Worm (Caenorhabditis elegans) whole organism, mixed stage, embryonic: ENCODE data around the gene F46C5.2.

Experiments used
- M03D4.4 ChIP-seq: sonication (generic microtip); optimal IDR thresholded peaks from 2 replicates; lab custom pipeline; 2017; ENCODE audit warnings: mild to moderate bottlenecking, missing genetic modification characterization, missing compliant biosample characterization
- bed-3 ChIP-seq: fragments of 200-800 bp; sonication (Bioruptor generic); optimal IDR thresholded peaks from 3 replicates; lab custom pipeline; 2018; ENCODE audit warnings: mild to moderate bottlenecking, missing genetic modification characterization, moderate library complexity, missing compliant biosample characterization
- blmp-1 ChIP-seq: fragments of 150-350 bp; optimal IDR thresholded peaks from 2 replicates; lab custom pipeline; 2014; ENCODE audit warnings: missing biosample characterization, missing genetic modification characterization
- ceh-39 ChIP-seq: fragments of 150-350 bp; optimal IDR thresholded peaks from 2 replicates; lab custom pipeline; 2014; ENCODE audit warnings: missing biosample characterization, missing genetic modification characterization
- ceh-43 ChIP-seq: fragments of 200-800 bp; sonication (Bioruptor generic); optimal IDR thresholded peaks from 2 replicates; lab custom pipeline; 2018; ENCODE audit warnings: mild to moderate bottlenecking, missing genetic modification characterization, moderate library complexity, missing compliant biosample characterization
- ceh-83 ChIP-seq: fragments of 200-800 bp; sonication (Bioruptor generic); optimal IDR thresholded peaks from 2 replicates; lab custom pipeline; 2018; ENCODE audit warnings: mild to moderate bottlenecking, missing genetic modification characterization, missing compliant biosample characterization
- ces-1 ChIP-seq: fragments of 150-350 bp; optimal IDR thresholded peaks from 2 replicates; lab custom pipeline; 2014; ENCODE audit warnings: missing biosample characterization, missing genetic modification reagents, missing genetic modification characterization
- cnd-1 ChIP-seq: fragments of 200-800 bp; sonication (Bioruptor generic); optimal IDR thresholded peaks from 2 replicates; lab custom pipeline; 2018; ENCODE audit warnings: mild to moderate bottlenecking, missing genetic modification characterization, missing compliant biosample characterization
- drap-1 ChIP-seq: fragments of 200-800 bp; sonication (Bioruptor generic); optimal IDR thresholded peaks from 3 replicates; lab custom pipeline; 2018; ENCODE audit warnings: mild to moderate bottlenecking, missing genetic modification characterization, missing compliant biosample characterization
- elt-1 ChIP-seq: sonication (generic microtip); optimal IDR thresholded peaks from 2 replicates; lab custom pipeline; 2017; ENCODE audit warnings: missing genetic modification characterization, mild to moderate bottlenecking, missing compliant biosample characterization, antibody characterized with exemption, moderate library complexity, borderline replicate concordance; ENCODE audit not compliant: insufficient read depth
- elt-3 ChIP-seq: fragments of 150-350 bp; optimal IDR thresholded peaks from 2 replicates; lab custom pipeline; 2014; ENCODE audit warnings: missing biosample characterization, missing genetic modification characterization
- flh-1 ChIP-seq: fragments of 200-800 bp; sonication (Bioruptor generic); optimal IDR thresholded peaks from 2 replicates; lab custom pipeline; 2018; ENCODE audit warnings: mild to moderate bottlenecking, missing genetic modification characterization, moderate library complexity, missing compliant biosample characterization
- ham-2 ChIP-seq: fragments of 200-800 bp; sonication (Bioruptor generic); optimal IDR thresholded peaks from 2 replicates; lab custom pipeline; 2018; ENCODE audit warnings: mild to moderate bottlenecking, missing genetic modification characterization, missing compliant biosample characterization
- hlh-1 ChIP-seq: fragments of 150-350 bp; optimal IDR thresholded peaks from 2 replicates; lab custom pipeline; 2014; ENCODE audit warnings: missing biosample characterization, missing genetic modification reagents, missing genetic modification characterization
- lin-13 ChIP-seq: fragments of 150-350 bp; optimal IDR thresholded peaks from 2 replicates; lab custom pipeline; 2014; ENCODE audit warnings: missing biosample characterization, missing genetic modification characterization
- lin-32 ChIP-seq: fragments of 200-800 bp; sonication (Bioruptor generic); optimal IDR thresholded peaks from 2 replicates; lab custom pipeline; 2018; ENCODE audit warnings: mild to moderate bottlenecking, missing genetic modification characterization, missing compliant biosample characterization
- lsy-2 ChIP-seq: fragments of 150-350 bp; optimal IDR thresholded peaks from 2 replicates; lab custom pipeline; 2014; ENCODE audit warnings: missing biosample characterization, missing genetic modification characterization
- mab-5 ChIP-seq: fragments of 150-350 bp; optimal IDR thresholded peaks from 2 replicates; lab custom pipeline; 2014; ENCODE audit warnings: missing biosample characterization, missing genetic modification characterization
- mls-2 ChIP-seq: sonication (generic microtip); optimal IDR thresholded peaks from 2 replicates; lab custom pipeline; 2016; ENCODE audit warnings: mild to moderate bottlenecking, missing genetic modification characterization, moderate library complexity, missing compliant biosample characterization
- nhr-12 ChIP-seq: fragments of 150-350 bp; optimal IDR thresholded peaks from 2 replicates; lab custom pipeline; 2014; ENCODE audit warnings: missing biosample characterization, missing genetic modification characterization
- nhr-237 ChIP-seq: fragments of 150-350 bp; optimal IDR thresholded peaks from 2 replicates; lab custom pipeline; 2014; ENCODE audit warnings: missing biosample characterization, missing genetic modification characterization
- nhr-28 ChIP-seq: fragments of 150-350 bp; optimal IDR thresholded peaks from 2 replicates; lab custom pipeline; 2014; ENCODE audit warnings: missing biosample characterization, missing genetic modification characterization
- nhr-76 ChIP-seq: sonication (generic microtip); optimal IDR thresholded peaks from 2 replicates; lab custom pipeline; 2017; ENCODE audit warnings: missing biosample characterization, missing genetic modification characterization
- pha-4 ChIP-seq: fragments of 150-350 bp; optimal IDR thresholded peaks from 2 replicates; lab custom pipeline; 2018; ENCODE audit warnings: missing biosample characterization, missing genetic modification reagents, missing genetic modification characterization
- sem-2 ChIP-seq: fragments of 200-800 bp; sonication (Bioruptor generic); optimal IDR thresholded peaks from 2 replicates; lab custom pipeline; 2018; ENCODE audit warnings: mild to moderate bottlenecking, missing genetic modification characterization, missing compliant biosample characterization
- snpc-4 ChIP-seq: fragments of 150-350 bp; optimal IDR thresholded peaks from 2 replicates; lab custom pipeline; 2014; ENCODE audit warnings: missing biosample characterization, missing genetic modification characterization
- sptf-1 ChIP-seq: sonication (generic microtip); optimal IDR thresholded peaks from 2 replicates; lab custom pipeline; 2017; ENCODE audit warnings: mild to moderate bottlenecking, missing genetic modification characterization, moderate library complexity, missing compliant biosample characterization
- tbx-8 ChIP-seq: fragments of 200-800 bp; sonication (Bioruptor generic); optimal IDR thresholded peaks from 2 replicates; lab custom pipeline; 2018; ENCODE audit warnings: mild to moderate bottlenecking, missing genetic modification characterization, moderate library complexity, missing compliant biosample characterization
- unc-120 ChIP-seq: sonication (generic microtip); optimal IDR thresholded peaks from 2 replicates; lab custom pipeline; 2017; ENCODE audit warnings: missing genetic modification characterization, missing compliant biosample characterization; ENCODE audit not compliant: poor library complexity, severe bottlenecking
- unc-39 ChIP-seq: fragments of 150-350 bp; optimal IDR thresholded peaks from 2 replicates; lab custom pipeline; 2014; ENCODE audit warnings: missing biosample characterization, missing genetic modification characterization
- unc-62 ChIP-seq: fragments of 150-350 bp; optimal IDR thresholded peaks from 2 replicates; lab custom pipeline; 2014; ENCODE audit warnings: missing biosample characterization, missing genetic modification reagents, missing genetic modification characterization
- zip-8 ChIP-seq: fragments of 150-350 bp; optimal IDR thresholded peaks from 2 replicates; lab custom pipeline; 2014; ENCODE audit warnings: missing biosample characterization, missing genetic modification characterization
- ztf-11 ChIP-seq: fragments of 150-350 bp; optimal IDR thresholded peaks from 2 replicates; lab custom pipeline; 2014; ENCODE audit warnings: missing biosample characterization, missing genetic modification characterization

Gene F46C5.2

ce11 chrII:8813659-8814058 is 15.4 kb downstream of the F46C5.2 start:
- no peak for TF ChIP-seq unc-39
- no peak for TF ChIP-seq elt-3
- TF ChIP-seq ceh-83, result no peak
- no peak for TF ChIP-seq mab-5
- TF ChIP-seq ceh-43 (GFP tag; lab: Kevin White, UChicago), result no peak
- no peak for TF ChIP-seq lin-13 (tag; lab: Kevin White, UChicago)

DNA sequence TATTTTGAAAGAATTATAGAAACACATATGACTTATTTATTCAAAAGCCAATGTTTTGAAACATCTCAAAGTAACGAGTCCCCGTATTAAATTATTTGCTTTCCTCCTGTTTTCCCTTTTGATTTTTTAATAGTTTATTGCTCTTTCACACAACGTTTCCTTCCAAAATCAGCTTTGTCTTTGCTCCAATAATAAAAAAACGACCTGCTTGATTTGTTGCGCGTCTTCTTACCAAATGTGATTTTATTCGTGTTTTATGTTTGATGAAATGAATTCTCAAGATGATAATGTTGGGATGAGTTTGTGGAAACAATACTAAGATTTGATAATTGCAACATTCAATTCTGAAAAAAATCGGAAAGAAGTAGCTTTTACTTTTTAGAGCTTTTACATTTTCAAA is 16.7 kb downstream of the F46C5.2 start:
- TF ChIP-seq snpc-4 (no peak), ceh-83 (no peak), blmp-1 (tag; lab: Kevin White, UChicago) (no peak), lin-32 (no peak), unc-62 (GFP tag; lab: Kevin White, UChicago) (no peak), drap-1 (GFP tag; lab: Kevin White, UChicago) (no peak), nhr-12 (tag; lab: Kevin White, UChicago) (no peak), tbx-8 (GFP tag; lab: Kevin White, UChicago) (no peak), mls-2 (tag; lab: Kevin White, UChicago) (no peak), unc-39 (no peak), nhr-28 (tag; lab: Kevin White, UChicago) (no peak), ces-1 (GFP tag; lab: Kevin White, UChicago) (no peak), bed-3 (no peak), cnd-1 (tag; lab: Kevin White, UChicago) (no peak), flh-1 (no peak), nhr-237 (tag; lab: Kevin White, UChicago) (no peak), ceh-39 (tag; lab: Kevin White, UChicago) (no peak)

DNA sequence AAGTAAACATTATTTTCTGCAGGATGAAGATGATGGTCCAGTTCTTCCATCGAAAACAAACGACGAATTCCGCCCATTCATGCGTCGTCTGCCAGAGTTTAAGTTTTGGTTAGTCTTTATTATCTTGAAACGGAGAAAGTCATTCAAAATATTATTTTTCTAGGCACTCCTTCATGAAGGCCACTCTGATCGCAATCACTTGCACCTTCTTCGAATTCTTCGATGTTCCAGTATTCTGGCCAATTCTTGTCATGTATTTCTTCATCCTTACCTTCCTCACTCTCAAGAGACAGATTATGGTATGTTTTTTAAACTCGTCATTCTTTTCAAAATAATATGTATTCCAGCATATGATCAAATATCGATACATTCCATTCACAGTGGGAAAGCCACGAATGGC is 17.3 kb downstream of the F46C5.2 start:
- TF ChIP-seq mab-5 (no peak), drap-1 (GFP tag; lab: Kevin White, UChicago) (no peak)

- TF ChIP-seq lsy-2 (tag; lab: Kevin White, UChicago), result peak; percentile 60
- TF ChIP-seq ham-2 (GFP tag; lab: Kevin White, UChicago), result no peak
These were observed 18.2 kb downstream of the F46C5.2 start, which contains the start of the genes F46C5.9 and rer-1 for ce11 chrII:8810679-8811413. Gene F46C5.9 (minus strand): TSS chrII:8810729. Gene rer-1 (plus strand): TSS chrII:8811370.

DNA sequence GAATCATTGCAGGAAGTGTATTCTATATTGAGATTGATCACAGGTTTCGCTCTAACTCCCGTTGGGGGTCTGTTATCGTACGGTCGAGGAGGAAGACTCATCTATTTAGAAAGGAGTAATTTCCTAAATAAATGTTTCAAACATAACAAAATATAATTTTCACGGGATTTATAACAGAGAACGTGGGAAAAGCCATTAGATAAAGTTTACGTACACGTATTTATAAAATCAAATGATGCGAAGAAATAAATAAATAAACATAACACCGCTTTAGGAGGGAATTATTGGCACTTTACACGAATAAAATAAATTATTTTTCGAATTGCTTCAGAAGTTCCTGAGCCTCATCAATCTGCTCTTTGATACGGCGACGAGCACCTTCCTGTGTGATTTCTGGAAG is 20.6 kb downstream of the F46C5.2 start, which contains the start of gene F07H5.10:
TSS of gene F07H5.10 (minus strand) at position 101 of the 400 bp plus-strand sequence.
- TF ChIP-seq snpc-4 (no peak), M03D4.4 (tag; lab: Kevin White, UChicago) (no peak), ztf-11 (tag; lab: Kevin White, UChicago) (no peak), sem-2 (GFP tag; lab: Kevin White, UChicago) (no peak), hlh-1 (tag; lab: Kevin White, UChicago) (no peak), nhr-237 (tag; lab: Kevin White, UChicago) (no peak)

DNA sequence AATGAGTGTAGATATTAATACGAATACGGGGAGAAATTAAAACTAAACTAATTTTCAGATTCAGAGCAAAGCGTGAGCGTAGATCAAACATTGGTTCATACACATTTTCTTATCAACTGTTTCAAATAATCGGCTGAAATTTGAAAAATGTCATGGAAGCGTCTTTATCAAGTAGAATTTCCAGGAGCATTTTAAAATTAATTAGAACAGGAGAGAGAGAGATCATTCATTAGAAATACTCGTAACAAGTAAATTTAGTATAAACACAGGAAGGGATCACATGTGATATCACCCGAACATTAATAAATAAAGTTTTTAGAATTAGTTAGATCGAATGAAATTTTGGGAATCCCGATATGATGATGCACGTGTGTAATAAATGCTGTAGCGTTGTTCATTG is 22.2 kb downstream of the F46C5.2 start, which contains the start of gene pho-13:
TSS of gene pho-13 (minus strand) at position 101 of the 400 bp plus-strand sequence.
- TF ChIP-seq tbx-8 (GFP tag; lab: Kevin White, UChicago), result no peak
- TF ChIP-seq nhr-237 (tag; lab: Kevin White, UChicago), result no peak
- TF ChIP-seq hlh-1 (tag; lab: Kevin White, UChicago), result no peak
- no peak for TF ChIP-seq lsy-2 (tag; lab: Kevin White, UChicago)
- TF ChIP-seq pha-4 (tag; lab: Kevin White, UChicago), result no peak
- no peak for TF ChIP-seq ces-1 (GFP tag; lab: Kevin White, UChicago)

DNA sequence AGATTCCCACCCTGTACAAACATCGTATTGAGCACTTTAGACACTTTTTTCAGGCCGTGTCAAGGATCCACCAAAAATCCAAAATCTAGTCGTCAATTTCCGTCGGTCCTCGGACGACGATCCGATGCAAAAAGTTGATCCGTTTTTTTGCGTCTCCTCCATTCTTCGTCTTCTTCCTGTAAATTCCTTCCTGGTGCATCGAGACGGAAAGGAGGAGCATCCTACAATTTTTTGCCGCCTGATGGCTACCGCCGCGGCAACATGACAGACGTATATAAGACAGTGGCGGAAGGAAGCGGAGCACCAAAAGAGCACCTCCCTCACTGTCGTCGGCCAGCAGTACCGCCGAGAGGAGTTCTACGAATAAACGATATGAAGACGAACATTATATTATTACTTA is 28.3 kb downstream of the F46C5.2 start, which contains the start of gene appg-2:
TSS of gene appg-2 (plus strand) at position 301 of the 400 bp plus-strand sequence.
- no peak for TF ChIP-seq zip-8 (tag; lab: Kevin White, UChicago)
- TF ChIP-seq sptf-1, result no peak
- no peak for TF ChIP-seq nhr-76 (tag; lab: Kevin White, UChicago)
- TF ChIP-seq elt-1, result no peak
- TF ChIP-seq mab-5, result no peak
- no peak for TF ChIP-seq tbx-8 (GFP tag; lab: Kevin White, UChicago)
- no peak for TF ChIP-seq flh-1
- TF ChIP-seq unc-120 (tag; lab: Kevin White, UChicago), result no peak
- no peak for TF ChIP-seq lin-32
- no peak for TF ChIP-seq blmp-1 (tag; lab: Kevin White, UChicago)
- TF ChIP-seq drap-1 (GFP tag; lab: Kevin White, UChicago), result no peak
- no peak for TF ChIP-seq ces-1 (GFP tag; lab: Kevin White, UChicago)
- TF ChIP-seq lin-13 (tag; lab: Kevin White, UChicago), result no peak
- TF ChIP-seq cnd-1 (tag; lab: Kevin White, UChicago), result no peak
